Fruit fly (Drosophila melanogaster) whole organism, embryonic: ENCODE results near the gene CG32182.

Source experiments
- Aef1 ChIP-seq: fragments of 200-800 bp; sonication (Bioruptor generic); IDR thresholded peaks from 3 replicates; pipeline ENCODE4 v1.3.6; 2022; ENCODE audit warnings: missing biosample characterization, missing genetic modification characterization
- Atf6 ChIP-seq: fragments of 200-800 bp; sonication (Bioruptor generic); IDR thresholded peaks from 2 replicates; pipeline ENCODE4 v1.3.6; 2022; ENCODE audit warnings: missing biosample characterization, missing genetic modification characterization
- Bdp1 ChIP-seq: fragments of 200-800 bp; sonication (Bioruptor generic); optimal IDR thresholded peaks from 3 replicates; lab custom pipeline; 2016; ENCODE audit warnings: missing biosample characterization, missing genetic modification characterization
- CG10147 ChIP-seq: fragments of 200-800 bp; sonication (Bioruptor generic); optimal IDR thresholded peaks from 2 replicates; lab custom pipeline; 2019; ENCODE audit warnings: missing biosample characterization, mild to moderate bottlenecking, missing genetic modification characterization, moderate library complexity
- CG10959 ChIP-seq: fragments of 200-800 bp; sonication (Bioruptor generic); IDR thresholded peaks from 2 replicates; pipeline ENCODE4 v1.3.6; 2022; ENCODE audit warnings: missing biosample characterization, missing genetic modification characterization
- CG10979 ChIP-seq: fragments of 200-800 bp; sonication (Bioruptor generic); optimal IDR thresholded peaks from 2 replicates; lab custom pipeline; 2018; ENCODE audit warnings: missing biosample characterization, mild to moderate bottlenecking, missing genetic modification characterization, moderate library complexity
- CG12236 ChIP-seq: fragments of 200-800 bp; sonication (Bioruptor generic); optimal IDR thresholded peaks from 2 replicates; lab custom pipeline; 2016; ENCODE audit warnings: missing biosample characterization, missing genetic modification characterization
- CG12299 ChIP-seq: fragments of 200-800 bp; sonication (Bioruptor generic); optimal IDR thresholded peaks from 2 replicates; lab custom pipeline; 2018; ENCODE audit warnings: missing biosample characterization, mild to moderate bottlenecking, missing genetic modification characterization
- CG12391 ChIP-seq: fragments of 200-800 bp; sonication (Bioruptor generic); optimal IDR thresholded peaks from 3 replicates; lab custom pipeline; 2018; ENCODE audit warnings: missing biosample characterization, mild to moderate bottlenecking, missing genetic modification characterization, moderate library complexity
- CG14965 ChIP-seq: fragments of 200-800 bp; sonication (Bioruptor generic); optimal IDR thresholded peaks from 2 replicates; lab custom pipeline; 2016; ENCODE audit warnings: missing biosample characterization, missing genetic modification characterization, borderline replicate concordance
- CG15601 ChIP-seq: fragments of 200-800 bp; sonication (Bioruptor generic); optimal IDR thresholded peaks from 3 replicates; lab custom pipeline; 2019; ENCODE audit warnings: missing biosample characterization, mild to moderate bottlenecking, missing genetic modification characterization, moderate library complexity
- CG17361 ChIP-seq: fragments of 200-800 bp; sonication (Bioruptor generic); IDR thresholded peaks from 3 replicates; pipeline ENCODE4 v1.3.6; 2022; ENCODE audit warnings: missing biosample characterization, missing genetic modification characterization
- CG17612 ChIP-seq: fragments of 200-800 bp; sonication (Bioruptor generic); IDR thresholded peaks from 2 replicates; pipeline ENCODE4 v1.3.6; 2022; ENCODE audit warnings: missing biosample characterization, missing genetic modification characterization
- CG2199 ChIP-seq: fragments of 200-800 bp; sonication (Bioruptor generic); IDR thresholded peaks from 3 replicates; pipeline ENCODE4 v1.3.6; 2022; ENCODE audit warnings: missing biosample characterization, missing genetic modification characterization
- CG4854 ChIP-seq: fragments of 200-800 bp; sonication (Bioruptor generic); optimal IDR thresholded peaks from 2 replicates; lab custom pipeline; 2016; ENCODE audit warnings: missing biosample characterization, missing genetic modification characterization, inconsistent platforms
- CG6272 ChIP-seq: fragments of 200-800 bp; sonication (Bioruptor generic); IDR thresholded peaks from 2 replicates; pipeline ENCODE4 v1.3.6; 2022; ENCODE audit warnings: missing biosample characterization, missing genetic modification characterization
- CG6854 ChIP-seq: fragments of 200-800 bp; sonication (Bioruptor generic); optimal IDR thresholded peaks from 3 replicates; lab custom pipeline; 2017; ENCODE audit warnings: missing biosample characterization, mild to moderate bottlenecking, missing genetic modification characterization
- CG8359 ChIP-seq: fragments of 200-800 bp; sonication (Bioruptor generic); optimal IDR thresholded peaks from 2 replicates; lab custom pipeline; 2017; ENCODE audit warnings: missing biosample characterization, mild to moderate bottlenecking, missing genetic modification characterization, borderline replicate concordance
- CG8388 ChIP-seq: fragments of 200-800 bp; sonication (Bioruptor generic); optimal IDR thresholded peaks from 2 replicates; lab custom pipeline; 2019; ENCODE audit warnings: missing biosample characterization, mild to moderate bottlenecking, missing genetic modification characterization, moderate library complexity
- CHES-1-like ChIP-seq: fragments of 200-800 bp; sonication (Bioruptor generic); optimal IDR thresholded peaks from 2 replicates; lab custom pipeline; 2016; ENCODE audit warnings: missing biosample characterization, missing genetic modification characterization
- CrebB ChIP-seq: fragments of 200-800 bp; sonication (Bioruptor generic); optimal IDR thresholded peaks from 3 replicates; lab custom pipeline; 2018; ENCODE audit warnings: missing biosample characterization, mild to moderate bottlenecking, missing genetic modification characterization
- D19A ChIP-seq: fragments of 200-800 bp; optimal IDR thresholded peaks from 3 replicates; lab custom pipeline; 2019; ENCODE audit warnings: missing biosample characterization, mild to moderate bottlenecking, missing genetic modification characterization, moderate library complexity
- Doc2 ChIP-seq: fragments of 200-800 bp; sonication (Bioruptor generic); IDR thresholded peaks from 2 replicates; pipeline ENCODE4 v1.3.6; 2022; ENCODE audit warnings: missing biosample characterization, missing genetic modification characterization
- Fer1 ChIP-seq: fragments of 200-800 bp; sonication (Bioruptor generic); optimal IDR thresholded peaks from 2 replicates; lab custom pipeline; 2017; ENCODE audit warnings: missing biosample characterization, mild to moderate bottlenecking, missing genetic modification characterization
- Hmr ChIP-seq: fragments of 200-800 bp; sonication (Bioruptor generic); optimal IDR thresholded peaks from 3 replicates; lab custom pipeline; 2017; ENCODE audit warnings: mild to moderate bottlenecking, missing biosample characterization, missing genetic modification reagents, missing genetic modification characterization
- Hr51 ChIP-seq, 2 experiments: fragments of 200-800 bp; sonication (Bioruptor generic); optimal IDR thresholded peaks; 2 replicates in 1 of 2; 3 replicates in 1 of 2; lab custom pipeline; 2016 to 2018; ENCODE audit warnings: missing biosample characterization in 2 of 2, missing genetic modification characterization in 2 of 2, mild to moderate bottlenecking in 1 of 2, moderate library complexity in 1 of 2
- Mes4 ChIP-seq: fragments of 200-800 bp; sonication (Bioruptor generic); optimal IDR thresholded peaks from 2 replicates; lab custom pipeline; 2016; ENCODE audit warnings: missing biosample characterization, missing genetic modification characterization
- Mrtf ChIP-seq: fragments of 200-800 bp; sonication (Bioruptor generic); IDR thresholded peaks from 3 replicates; pipeline ENCODE4 v1.3.6; 2022; ENCODE audit warnings: missing biosample characterization, missing genetic modification characterization
- Rfx ChIP-seq: fragments of 200-800 bp; sonication (Bioruptor generic); IDR thresholded peaks from 2 replicates; pipeline ENCODE4 v1.3.6; 2022; ENCODE audit warnings: missing biosample characterization, missing genetic modification characterization
- YL-1 ChIP-seq: fragments of 200-800 bp; sonication (Bioruptor generic); optimal IDR thresholded peaks from 3 replicates; lab custom pipeline; 2017; ENCODE audit warnings: missing biosample characterization, mild to moderate bottlenecking, missing genetic modification characterization
- cad ChIP-seq: fragments of >200 bp; optimal IDR thresholded peaks from 2 replicates; lab custom pipeline; 2017; ENCODE audit warnings: missing biosample characterization, missing genetic modification characterization
- fd102C ChIP-seq: fragments of 200-800 bp; sonication (Bioruptor generic); optimal IDR thresholded peaks from 2 replicates; lab custom pipeline; 2018; ENCODE audit warnings: missing biosample characterization, mild to moderate bottlenecking, missing genetic modification characterization, moderate library complexity
- fd96Cb ChIP-seq: fragments of 200-800 bp; sonication (Bioruptor generic); optimal IDR thresholded peaks from 2 replicates; lab custom pipeline; 2018; ENCODE audit warnings: missing biosample characterization, mild to moderate bottlenecking, missing genetic modification characterization, moderate library complexity
- fru ChIP-seq: fragments of >200 bp; optimal IDR thresholded peaks from 2 replicates; lab custom pipeline; 2017
- gce ChIP-seq: fragments of 200-800 bp; sonication (Bioruptor generic); IDR thresholded peaks from 3 replicates; pipeline ENCODE4 v1.3.6; 2022; ENCODE audit warnings: missing biosample characterization, missing genetic modification characterization
- gcm ChIP-seq: fragments of 200-800 bp; sonication (Bioruptor generic); optimal IDR thresholded peaks from 2 replicates; lab custom pipeline; 2019; ENCODE audit warnings: missing biosample characterization, mild to moderate bottlenecking, missing genetic modification characterization, moderate library complexity
- grn ChIP-seq: fragments of 200-800 bp; sonication (Bioruptor generic); optimal IDR thresholded peaks from 3 replicates; lab custom pipeline; 2017; ENCODE audit warnings: missing biosample characterization, missing genetic modification characterization
- hkb ChIP-seq, 2 experiments: fragments of 200-800 bp in 1 of 2; fragments of >200 bp in 1 of 2; sonication (Bioruptor generic) in 1 of 2; IDR thresholded peaks in 1 of 2; optimal IDR thresholded peaks in 1 of 2; 2 replicates each; pipeline versions ENCODE4 v1.3.6 to Lab custom; 2017 to 2022; ENCODE audit warnings: missing biosample characterization in 1 of 2, missing genetic modification characterization in 1 of 2
- jing ChIP-seq: fragments of 200-800 bp; sonication (Bioruptor generic); optimal IDR thresholded peaks from 2 replicates; lab custom pipeline; 2018; ENCODE audit warnings: missing biosample characterization, mild to moderate bottlenecking, missing genetic modification characterization
- kni ChIP-seq: fragments of 200-800 bp; sonication (Bioruptor generic); optimal IDR thresholded peaks from 3 replicates; lab custom pipeline; 2017; ENCODE audit warnings: mild to moderate bottlenecking, missing biosample characterization, missing genetic modification reagents, missing genetic modification characterization
- lola ChIP-seq, 3 experiments: fragments of >200 bp in 2 of 3; fragments of 200-800 bp in 1 of 3; sonication (Bioruptor generic) in 1 of 3; optimal IDR thresholded peaks; 2 replicates each; lab custom pipeline; 2017 to 2019; ENCODE audit warnings: missing biosample characterization in 3 of 3, missing genetic modification characterization in 3 of 3, mild to moderate bottlenecking in 1 of 3, moderate library complexity in 1 of 3
- ranshi ChIP-seq: fragments of 200-800 bp; sonication (Bioruptor generic); IDR thresholded peaks from 2 replicates; pipeline ENCODE4 v1.3.6; 2022; ENCODE audit warnings: missing biosample characterization, missing genetic modification characterization
- schlank ChIP-seq: fragments of 200-800 bp; sonication (Bioruptor generic); optimal IDR thresholded peaks from 2 replicates; lab custom pipeline; 2018; ENCODE audit warnings: missing biosample characterization, mild to moderate bottlenecking, missing genetic modification characterization
- sens ChIP-seq: fragments of 200-800 bp; sonication (Bioruptor generic); peaks from one replicate; lab custom pipeline; 2016; ENCODE audit warnings: missing biosample characterization, missing genetic modification characterization
- stwl ChIP-seq: fragments of 200-800 bp; sonication (Bioruptor generic); optimal IDR thresholded peaks from 3 replicates; lab custom pipeline; 2018; ENCODE audit warnings: missing biosample characterization, mild to moderate bottlenecking, missing genetic modification characterization, moderate library complexity
- sug ChIP-seq: fragments of 200-800 bp; optimal IDR thresholded peaks from 2 replicates; lab custom pipeline; 2019; ENCODE audit warnings: missing biosample characterization, mild to moderate bottlenecking, missing genetic modification characterization, moderate library complexity
- trem ChIP-seq: fragments of 200-800 bp; optimal IDR thresholded peaks from 3 replicates; lab custom pipeline; 2019; ENCODE audit warnings: missing biosample characterization, mild to moderate bottlenecking, missing genetic modification characterization, moderate library complexity
- wdn ChIP-seq: fragments of 200-800 bp; sonication (Bioruptor generic); IDR thresholded peaks from 2 replicates; pipeline ENCODE4 v1.3.6; 2022; ENCODE audit warnings: missing biosample characterization, missing genetic modification characterization
- zen2 ChIP-seq: fragments of 200-800 bp; sonication (Bioruptor generic); IDR thresholded peaks from 3 replicates; pipeline ENCODE4 v1.3.6; 2022; ENCODE audit warnings: missing biosample characterization, missing genetic modification characterization; ENCODE audit not compliant: partially characterized antibody

The CG32182 gene

dm6 chr3L:17740471-17740870 is 17.4 kb upstream of the CG32182 start, which contains the start of gene CG7460 (continued):
- TF ChIP-seq Mes4 (GFP tag; lab: Kevin White, UChicago) = no peak
- no peak for TF ChIP-seq kni (GFP tag; lab: Kevin White, UChicago)
- no peak for TF ChIP-seq Hr51 (GFP tag; optimal IDR thresholded peaks at IDR 0.05; lab: Kevin White, UChicago)
- peak; percentile 50 for TF ChIP-seq sens (GFP tag; lab: Kevin White, UChicago)
- TF ChIP-seq CG15601 (tag; lab: Kevin White, UChicago) = no peak
- TF ChIP-seq D19A (tag; lab: Kevin White, UChicago) = no peak
- TF ChIP-seq fru (lab: Kevin White, UChicago) = no peak
- TF ChIP-seq fd96Cb = no peak
- TF ChIP-seq CG6272 (GFP tag; lab: Robert Waterston, UW) = no peak
- TF ChIP-seq CG10979 (tag; lab: Kevin White, UChicago) = no peak
- TF ChIP-seq CrebB = peak; percentile 51
- no peak for TF ChIP-seq lola (GFP tag; optimal IDR thresholded peaks at IDR 0.05; lab: Kevin White, UChicago)
- no peak for TF ChIP-seq CG12236 (GFP tag; lab: Kevin White, UChicago)
- TF ChIP-seq CG12299 (tag; lab: Kevin White, UChicago) = peak; percentile 38
- no peak for TF ChIP-seq gcm (GFP tag; lab: Kevin White, UChicago)
- no peak for TF ChIP-seq gce (GFP tag; lab: Robert Waterston, UW)
- no peak for TF ChIP-seq Doc2 (GFP tag; lab: Robert Waterston, UW)
- no peak for TF ChIP-seq CG14965 (GFP tag; lab: Kevin White, UChicago)
- TF ChIP-seq CG8359 = no peak
- no peak for TF ChIP-seq wdn (GFP tag; lab: Robert Waterston, UW)
- TF ChIP-seq sug (tag; lab: Kevin White, UChicago) = peak; percentile 51
- TF ChIP-seq Hmr (GFP tag; lab: Kevin White, UChicago) = peak; percentile 10
- TF ChIP-seq stwl (tag; lab: Kevin White, UChicago) = no peak
- TF ChIP-seq CG17361 (GFP tag; lab: Robert Waterston, UW) = no peak
- no peak for TF ChIP-seq CG10147
- no peak for TF ChIP-seq fd102C (GFP tag; lab: Kevin White, UChicago)
- TF ChIP-seq Aef1 (GFP tag; lab: Robert Waterston, UW) = no peak
- no peak for TF ChIP-seq Atf6 (GFP tag; lab: Robert Waterston, UW)
- TF ChIP-seq hkb (optimal IDR thresholded peaks at IDR 0.05; lab: Kevin White, UChicago) = no peak
- TF ChIP-seq hkb (GFP tag; IDR thresholded peaks at IDR 0.05; lab: Robert Waterston, UW) = no peak
- no peak for TF ChIP-seq CG12391
- TF ChIP-seq trem (tag; lab: Kevin White, UChicago) = no peak
- TF ChIP-seq CG6854 = no peak
- TF ChIP-seq Rfx = peak; percentile 15; the same call in 1 of the 2 replicates
- TF ChIP-seq CHES-1-like (GFP tag; lab: Kevin White, UChicago) = no peak
- TF ChIP-seq cad (GFP tag; lab: Kevin White, UChicago) = no peak
- no peak for TF ChIP-seq schlank (tag; lab: Kevin White, UChicago)
- TF ChIP-seq CG10959 = no peak
- TF ChIP-seq zen2 = 0 out of 3 replicates have a peak, but pooled peaks have one; percentile 55
- no peak for TF ChIP-seq Mrtf
- TF ChIP-seq CG2199 (GFP tag; lab: Robert Waterston, UW) = peak; percentile 60; the same call in 1 of the 3 replicates
- TF ChIP-seq Bdp1 (GFP tag; lab: Kevin White, UChicago) = no peak
- TF ChIP-seq CG8388 = no peak
- TF ChIP-seq Fer1 (GFP tag; lab: Kevin White, UChicago) = no peak
- TF ChIP-seq ranshi (GFP tag; lab: Robert Waterston, UW) = no peak
- no peak for TF ChIP-seq CG17612 (GFP tag; lab: Robert Waterston, UW)
- no peak for TF ChIP-seq CG4854 (GFP tag; lab: Kevin White, UChicago)
- TF ChIP-seq grn (GFP tag; lab: Kevin White, UChicago) = peak; percentile 69
- TF ChIP-seq jing = no peak
- TF ChIP-seq YL-1 (GFP tag; lab: Kevin White, UChicago) = no peak
